Fruit fly (Drosophila melanogaster) whole organism, pupa: ENCODE measurements around the gene Uch.

Source experiments
- CG13204 ChIP-seq: fragments of 200-800 bp; sonication (Bioruptor generic); optimal IDR thresholded peaks from 2 replicates; lab custom pipeline; 2018; ENCODE audit warnings: missing biosample characterization, mild to moderate bottlenecking, missing genetic modification characterization, moderate library complexity
- CG15710 ChIP-seq: fragments of 200-800 bp; sonication (Bioruptor generic); optimal IDR thresholded peaks from 2 replicates; lab custom pipeline; 2018; ENCODE audit warnings: missing biosample characterization, mild to moderate bottlenecking, missing genetic modification characterization, moderate library complexity
- CG17806 ChIP-seq: fragments of 200-800 bp; sonication (Bioruptor generic); optimal IDR thresholded peaks from 2 replicates; lab custom pipeline; 2018; ENCODE audit warnings: missing biosample characterization, mild to moderate bottlenecking, missing genetic modification characterization, moderate library complexity
- CG4496 ChIP-seq: fragments of 200-800 bp; sonication (Bioruptor generic); IDR thresholded peaks from 3 replicates; pipeline ENCODE4 v1.3.6; 2022; ENCODE audit warnings: missing biosample characterization, missing genetic modification characterization
- EcR ChIP-seq: fragments of 200-800 bp; sonication (Bioruptor generic); optimal IDR thresholded peaks from 3 replicates; lab custom pipeline; 2019; ENCODE audit warnings: missing biosample characterization, missing genetic modification characterization, mild to moderate bottlenecking, moderate library complexity, missing genetic modification reagents
- Ets98B ChIP-seq: fragments of 200-800 bp; sonication (Bioruptor generic); IDR thresholded peaks from 2 replicates; pipeline ENCODE4 v1.3.6; 2022; ENCODE audit warnings: missing biosample characterization, missing genetic modification characterization
- Pif1A ChIP-seq: fragments of 200-800 bp; sonication (Bioruptor generic); optimal IDR thresholded peaks from 3 replicates; lab custom pipeline; 2016; ENCODE audit warnings: missing biosample characterization, missing genetic modification characterization
- Pif1B ChIP-seq: fragments of 200-800 bp; sonication (Bioruptor generic); optimal IDR thresholded peaks from 3 replicates; lab custom pipeline; 2016; ENCODE audit warnings: missing biosample characterization, missing genetic modification characterization
- fd96Ca ChIP-seq: fragments of 200-800 bp; sonication (Bioruptor generic); IDR thresholded peaks from 3 replicates; pipeline ENCODE4 v1.3.6; 2022; ENCODE audit warnings: missing biosample characterization, missing genetic modification characterization
- rn ChIP-seq: fragments of 200-800 bp; sonication (Bioruptor generic); IDR thresholded peaks from 2 replicates; pipeline ENCODE4 v1.3.6; 2022; ENCODE audit warnings: missing biosample characterization, missing genetic modification characterization

DNA sequence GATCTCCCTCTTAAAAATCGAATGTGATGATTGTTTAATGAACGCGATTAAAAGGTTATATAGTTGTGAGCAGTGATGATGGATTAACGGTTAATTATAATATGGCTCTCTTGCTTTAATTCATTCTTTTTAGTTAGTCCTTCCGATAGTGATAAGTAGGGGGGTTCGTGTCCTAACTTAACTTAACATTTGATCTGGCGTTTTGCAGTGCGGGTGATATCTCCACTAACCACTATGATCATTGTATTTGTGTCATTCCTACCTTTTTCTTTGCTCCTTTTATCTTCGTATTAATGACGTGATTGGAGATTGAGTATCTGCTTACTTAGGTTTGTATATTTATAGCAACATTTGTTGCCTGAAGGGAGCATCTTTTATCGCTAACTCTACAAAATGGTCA lies 18.7 kb downstream of the Uch start:
- TF ChIP-seq Pif1B (GFP tag; lab: Kevin White, UChicago) (no peak), EcR (GFP tag; lab: Kevin White, UChicago) (no peak), CG15710 (tag; lab: Kevin White, UChicago) (no peak), rn (GFP tag; lab: Robert Waterston, UW) (no peak), CG13204 (GFP tag; lab: Kevin White, UChicago) (no peak), CG17806 (tag; lab: Kevin White, UChicago) (no peak), fd96Ca (GFP tag; lab: Robert Waterston, UW) (no peak), CG4496 (GFP tag; lab: Robert Waterston, UW) (no peak), Pif1A (GFP tag; lab: Kevin White, UChicago) (no peak), Ets98B (GFP tag; lab: Robert Waterston, UW) (no peak)
